Worm (Caenorhabditis elegans) whole organism, L4 larva: ENCODE results near the gene aqp-7.

Experiments used
- F10B5.3 ChIP-seq: sonication (generic microtip); optimal IDR thresholded peaks from 2 replicates; lab custom pipeline; 2016; ENCODE audit warnings: mild to moderate bottlenecking, missing genetic modification characterization, missing compliant biosample characterization
- F44E2.7 ChIP-seq: fragments of 200-800 bp; sonication (Bioruptor generic); IDR thresholded peaks from 2 replicates; pipeline ENCODE4 v2.1.2; 2022; ENCODE audit warnings: missing genetic modification characterization, missing compliant biosample characterization
- T20F7.1 ChIP-seq: fragments of 200-800 bp; sonication (Bioruptor generic); optimal IDR thresholded peaks from 2 replicates; lab custom pipeline; 2018; ENCODE audit warnings: mild to moderate bottlenecking, missing genetic modification characterization, missing compliant biosample characterization
- Y105C5A.15 ChIP-seq: fragments of 200-800 bp; sonication (Bioruptor generic); IDR thresholded peaks from 2 replicates; pipeline ENCODE4 v1.3.6; 2022; ENCODE audit warnings: missing genetic modification characterization, missing compliant biosample characterization
- Y48G9A.11 ChIP-seq: fragments of 200-800 bp; sonication (Bioruptor generic); IDR thresholded peaks from 2 replicates; pipeline ENCODE4 v1.3.6; 2022; ENCODE audit warnings: missing genetic modification reagents, missing genetic modification characterization, missing compliant biosample characterization
- Y5F2A.4 ChIP-seq: fragments of 200-800 bp; sonication (Bioruptor generic); optimal IDR thresholded peaks from 2 replicates; lab custom pipeline; 2018; ENCODE audit warnings: mild to moderate bottlenecking, missing genetic modification characterization, missing compliant biosample characterization
- ZK337.2 ChIP-seq: fragments of 200-800 bp; sonication (Bioruptor generic); IDR thresholded peaks from 2 replicates; pipeline ENCODE4 v1.3.6; 2022; ENCODE audit warnings: missing genetic modification reagents, missing genetic modification characterization, missing compliant biosample characterization
- ZK546.5 ChIP-seq, 2 experiments: sonication (generic microtip); optimal IDR thresholded peaks; 2 replicates each; lab custom pipeline; 2017; ENCODE audit warnings: missing biosample characterization in 2 of 2, missing genetic modification characterization in 2 of 2
- aha-1 ChIP-seq: fragments of 150-350 bp; peaks from one replicate; lab custom pipeline; 2014; ENCODE audit warnings: missing biosample characterization, missing genetic modification characterization
- ama-1 ChIP-seq: fragments of 150-350 bp; optimal IDR thresholded peaks from 2 replicates; lab custom pipeline; 2014; ENCODE audit warnings: inconsistent platforms, mixed read lengths
- ceh-20 ChIP-seq: fragments of 200-800 bp; sonication (Bioruptor generic); IDR thresholded peaks from 2 replicates; pipeline ENCODE4 v1.3.6; 2022; ENCODE audit warnings: missing genetic modification reagents, missing genetic modification characterization, missing compliant biosample characterization
- ceh-44 ChIP-seq: fragments of 200-800 bp; sonication (Bioruptor generic); IDR thresholded peaks from 2 replicates; pipeline ENCODE4 v1.3.6; 2022; ENCODE audit warnings: missing genetic modification reagents, missing genetic modification characterization, missing compliant biosample characterization
- ceh-62 ChIP-seq: sonication (generic microtip); optimal IDR thresholded peaks from 2 replicates; lab custom pipeline; 2017; ENCODE audit warnings: missing biosample characterization, missing genetic modification characterization
- ceh-82 ChIP-seq: sonication (generic microtip); optimal IDR thresholded peaks from 2 replicates; lab custom pipeline; 2017; ENCODE audit warnings: missing biosample characterization, missing genetic modification characterization
- cey-2 ChIP-seq: sonication (generic microtip); optimal IDR thresholded peaks from 3 replicates; lab custom pipeline; 2017; ENCODE audit warnings: missing genetic modification characterization, mild to moderate bottlenecking, missing compliant biosample characterization, antibody characterized with exemption, borderline replicate concordance; ENCODE audit not compliant: insufficient read depth
- daf-16 ChIP-seq, 3 experiments: sonication (generic microtip); optimal IDR thresholded peaks; 2 replicates each; lab custom pipeline; 2016 to 2017; ENCODE audit warnings: missing genetic modification characterization in 3 of 3, missing genetic modification reagents in 3 of 3, mild to moderate bottlenecking in 2 of 3, missing compliant biosample characterization in 2 of 3, missing biosample characterization in 1 of 3, moderate library complexity in 1 of 3
- daf-19 ChIP-seq: fragments of 200-800 bp; sonication (Bioruptor generic); conservative IDR thresholded peaks from 2 replicates; pipeline ENCODE4 v1.3.6; 2022; ENCODE audit warnings: missing genetic modification characterization, missing compliant biosample characterization
- dmd-6 ChIP-seq: fragments of 200-800 bp; sonication (Bioruptor generic); IDR thresholded peaks from 2 replicates; pipeline ENCODE4 v1.3.6; 2022; ENCODE audit warnings: missing genetic modification reagents, missing genetic modification characterization, missing compliant biosample characterization
- dmd-8 ChIP-seq: fragments of 200-800 bp; sonication (Bioruptor generic); IDR thresholded peaks from 2 replicates; pipeline ENCODE4 v1.3.6; 2022; ENCODE audit warnings: missing genetic modification characterization, missing compliant biosample characterization
- dmd-9 ChIP-seq: fragments of 200-800 bp; sonication (Bioruptor generic); IDR thresholded peaks from 2 replicates; pipeline ENCODE4 v1.3.6; 2022; ENCODE audit warnings: missing genetic modification reagents, missing genetic modification characterization, missing compliant biosample characterization
- dve-1 ChIP-seq: sonication (generic microtip); optimal IDR thresholded peaks from 2 replicates; lab custom pipeline; 2017; ENCODE audit warnings: antibody characterized with exemption, mild to moderate bottlenecking, missing genetic modification characterization, missing compliant biosample characterization; ENCODE audit not compliant: insufficient read depth
- fkh-10 ChIP-seq: fragments of 150-350 bp; optimal IDR thresholded peaks from 2 replicates; lab custom pipeline; 2014; ENCODE audit warnings: missing biosample characterization, missing genetic modification reagents, missing genetic modification characterization
- gei-8 ChIP-seq: fragments of 200-800 bp; sonication (Bioruptor generic); optimal IDR thresholded peaks from 2 replicates; lab custom pipeline; 2018; ENCODE audit warnings: mild to moderate bottlenecking, missing genetic modification characterization, missing compliant biosample characterization
- hif-1 ChIP-seq, 2 experiments: sonication (generic microtip); optimal IDR thresholded peaks; 2 replicates each; lab custom pipeline; 2016 to 2017; ENCODE audit warnings: missing compliant biosample characterization in 2 of 2, missing genetic modification characterization in 2 of 2, missing genetic modification reagents in 2 of 2, missing genotype in 2 of 2, mild to moderate bottlenecking in 1 of 2
- hlh-11 ChIP-seq: fragments of 200-800 bp; sonication (Bioruptor generic); optimal IDR thresholded peaks from 2 replicates; lab custom pipeline; 2018; ENCODE audit warnings: mild to moderate bottlenecking, missing genetic modification characterization, missing compliant biosample characterization
- hmg-1.1 ChIP-seq: fragments of 200-800 bp; sonication (Bioruptor generic); IDR thresholded peaks from 2 replicates; pipeline ENCODE4 v1.3.6; 2022; ENCODE audit warnings: missing genetic modification reagents, missing genetic modification characterization, missing compliant biosample characterization
- lin-13 ChIP-seq: fragments of 150-350 bp; optimal IDR thresholded peaks from 2 replicates; lab custom pipeline; 2014; ENCODE audit warnings: missing biosample characterization, missing genetic modification reagents, missing genetic modification characterization
- lin-15B ChIP-seq: fragments of 150-350 bp; sonication (generic microtip); optimal IDR thresholded peaks from 3 replicates; lab custom pipeline; 2014; ENCODE audit warnings: missing biosample characterization, missing genetic modification characterization
- lin-29 ChIP-seq: fragments of 200-800 bp; sonication (Bioruptor generic); IDR thresholded peaks from 2 replicates; pipeline ENCODE4 v1.3.6; 2022; ENCODE audit warnings: missing genetic modification reagents, missing genetic modification characterization, missing compliant biosample characterization
- lsy-2 ChIP-seq, 2 experiments: fragments of 150-350 bp in 1 of 2; sonication (generic microtip) in 1 of 2; optimal IDR thresholded peaks; 2 replicates each; lab custom pipeline; 2014 to 2017; ENCODE audit warnings: missing biosample characterization in 2 of 2, missing genetic modification characterization in 2 of 2
- madf-5 ChIP-seq, 2 experiments: fragments of 200-800 bp; sonication (Bioruptor generic); IDR thresholded peaks; 2 replicates each; pipeline ENCODE4 v1.3.6; 2022; ENCODE audit warnings: missing compliant biosample characterization in 2 of 2, missing genetic modification characterization in 2 of 2
- madf-9 ChIP-seq: fragments of 200-800 bp; sonication (Bioruptor generic); conservative IDR thresholded peaks from 2 replicates; pipeline ENCODE4 v1.3.6; 2022; ENCODE audit warnings: missing genetic modification reagents, missing genetic modification characterization, missing compliant biosample characterization
- mdl-1 ChIP-seq, 2 experiments: fragments of 150-350 bp in 1 of 2; sonication (generic microtip) in 1 of 2; optimal IDR thresholded peaks; 2 replicates each; lab custom pipeline; 2014 to 2017; ENCODE audit warnings: missing biosample characterization in 2 of 2, missing genetic modification characterization in 2 of 2
- nhr-10 ChIP-seq: fragments of 150-350 bp; optimal IDR thresholded peaks from 2 replicates; lab custom pipeline; 2014; ENCODE audit warnings: missing biosample characterization, missing genetic modification characterization
- nhr-102 ChIP-seq: sonication (generic microtip); optimal IDR thresholded peaks from 2 replicates; lab custom pipeline; 2016; ENCODE audit warnings: mild to moderate bottlenecking, missing genetic modification characterization, moderate library complexity, missing compliant biosample characterization
- nhr-25 ChIP-seq: sonication (generic microtip); optimal IDR thresholded peaks from 2 replicates; lab custom pipeline; 2017; ENCODE audit warnings: missing genetic modification characterization, mild to moderate bottlenecking, missing compliant biosample characterization, antibody characterized with exemption, moderate library complexity, borderline replicate concordance; ENCODE audit not compliant: insufficient read depth
- nhr-28 ChIP-seq: fragments of 150-350 bp; optimal IDR thresholded peaks from 2 replicates; lab custom pipeline; 2014; ENCODE audit warnings: missing biosample characterization, missing genetic modification characterization
- nhr-42 ChIP-seq: fragments of 200-800 bp; sonication (Bioruptor generic); IDR thresholded peaks from 2 replicates; pipeline ENCODE4 v1.3.6; 2022; ENCODE audit warnings: missing genetic modification characterization, missing compliant biosample characterization
- nhr-6 ChIP-seq: fragments of 150-350 bp; optimal IDR thresholded peaks from 2 replicates; lab custom pipeline; 2014; ENCODE audit warnings: missing biosample characterization, missing genetic modification characterization
- pqm-1 ChIP-seq: sonication (generic microtip); optimal IDR thresholded peaks from 2 replicates; lab custom pipeline; 2017; ENCODE audit warnings: missing biosample characterization, missing genetic modification characterization
- rbr-2 ChIP-seq: sonication (generic microtip); optimal IDR thresholded peaks from 2 replicates; lab custom pipeline; 2016; ENCODE audit warnings: missing genotype, missing genetic modification characterization, missing compliant biosample characterization
- sdz-12 ChIP-seq: fragments of 200-800 bp; sonication (Bioruptor generic); optimal IDR thresholded peaks from 2 replicates; lab custom pipeline; 2018; ENCODE audit warnings: mild to moderate bottlenecking, missing genetic modification characterization, missing compliant biosample characterization
- skn-1 ChIP-seq: fragments of 150-350 bp; optimal IDR thresholded peaks from 2 replicates; lab custom pipeline; 2014; ENCODE audit warnings: missing biosample characterization, missing genetic modification characterization
- snpc-1.2 ChIP-seq: fragments of 200-800 bp; sonication (Bioruptor generic); IDR thresholded peaks from 2 replicates; pipeline ENCODE4 v1.3.6; 2022; ENCODE audit warnings: missing genetic modification reagents, missing genetic modification characterization, missing compliant biosample characterization
- snpc-4 ChIP-seq: fragments of 150-350 bp; optimal IDR thresholded peaks from 2 replicates; lab custom pipeline; 2014; ENCODE audit warnings: missing biosample characterization, missing genetic modification characterization
- tag-97 ChIP-seq: fragments of 200-800 bp; sonication (Bioruptor generic); IDR thresholded peaks from 2 replicates; pipeline ENCODE4 v1.3.6; 2022; ENCODE audit warnings: missing genetic modification characterization, missing compliant biosample characterization
- unc-39 ChIP-seq: sonication (generic microtip); optimal IDR thresholded peaks from 2 replicates; lab custom pipeline; 2017; ENCODE audit warnings: missing biosample characterization, missing genetic modification characterization
- zfp-2 ChIP-seq: sonication (generic microtip); optimal IDR thresholded peaks from 2 replicates; lab custom pipeline; 2016; ENCODE audit warnings: mild to moderate bottlenecking, missing genetic modification characterization, missing compliant biosample characterization
- zip-11 ChIP-seq: fragments of 200-800 bp; sonication (Bioruptor generic); IDR thresholded peaks from 2 replicates; pipeline ENCODE4 v1.3.6; 2022; ENCODE audit warnings: missing genetic modification characterization, missing compliant biosample characterization
- zip-2 ChIP-seq: fragments of 150-350 bp; optimal IDR thresholded peaks from 2 replicates; lab custom pipeline; 2014; ENCODE audit warnings: missing biosample characterization, missing genetic modification characterization

Gene aqp-7

DNA sequence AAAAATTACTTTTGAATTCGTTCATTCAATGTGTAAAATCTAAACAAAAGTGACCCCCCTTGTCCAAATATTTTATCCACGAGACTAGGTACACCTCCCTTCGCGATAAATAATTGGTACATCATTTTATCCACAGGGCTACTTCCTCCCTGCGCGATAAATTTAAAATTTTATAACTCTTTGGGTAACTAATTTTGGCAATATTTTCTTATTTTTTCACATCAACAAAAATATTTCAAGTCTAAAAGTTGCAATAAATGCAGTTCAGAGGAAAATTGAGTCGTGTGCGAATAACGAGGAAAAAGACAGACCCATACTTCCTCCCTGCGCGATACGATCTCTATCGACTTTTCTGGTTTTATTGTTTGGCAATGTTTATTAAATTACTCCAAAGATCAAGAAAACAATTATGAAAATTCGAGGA is 27.9 kb upstream of the aqp-7 start (continued):
- TF ChIP-seq cey-2 (tag; lab: Kevin White, UChicago) (peak; percentile 59), nhr-10 (tag; lab: Kevin White, UChicago) (peak; percentile 98), dmd-8 (GFP tag; lab: Robert Waterston, UW) (peak; percentile 87), ceh-20 (GFP tag; lab: Robert Waterston, UW) (peak; percentile 98), ama-1 (lab: Kevin White, UChicago) (no peak), nhr-25 (tag; lab: Kevin White, UChicago) (peak; percentile 87), daf-19 (GFP tag; lab: Robert Waterston, UW) (no peak), rbr-2 (tag; lab: Kevin White, UChicago) (peak; percentile 99), hmg-1.1 (peak; percentile 100), ZK337.2 (GFP tag; lab: Robert Waterston, UW) (peak; percentile 94), snpc-1.2 (GFP tag; lab: Robert Waterston, UW) (no peak), Y48G9A.11 (GFP tag; lab: Robert Waterston, UW) (peak; percentile 33; the same call in 1 of the 2 replicates), dmd-6 (GFP tag; lab: Robert Waterston, UW) (peak; percentile 97), nhr-6 (tag; lab: Kevin White, UChicago) (peak; percentile 99), F44E2.7 (no peak), aha-1 (tag; lab: Kevin White, UChicago) (peak; percentile 100), zip-2 (tag; lab: Kevin White, UChicago) (peak; percentile 97), nhr-28 (peak; percentile 92), F10B5.3 (peak; percentile 97), madf-9 (GFP tag; lab: Robert Waterston, UW) (peak; percentile 97), ceh-44 (GFP tag; lab: Robert Waterston, UW) (peak; percentile 13; the same call in 1 of the 2 replicates), dve-1 (tag; lab: Kevin White, UChicago) (peak; percentile 100), gei-8 (GFP tag; lab: Kevin White, UChicago) (peak; percentile 62), hif-1 (tag; optimal IDR thresholded peaks at IDR 0.05; lab: Kevin White, UChicago) (peak; percentile 77 to 86), pqm-1 (tag; lab: Kevin White, UChicago) (peak; percentile 60), zfp-2 (tag; lab: Kevin White, UChicago) (peak; percentile 87), skn-1 (tag; lab: Kevin White, UChicago) (no peak), lsy-2 (tag; optimal IDR thresholded peaks at IDR 0.05; lab: Kevin White, UChicago) (peak; percentile 96 to 98), madf-5 (GFP tag; IDR thresholded peaks at IDR 0.05; lab: Robert Waterston, UW) (peak; percentile 31 to 93; a peak in 3 of 4 replicates), lin-15B (tag; lab: Kevin White, UChicago) (no peak), Y5F2A.4 (GFP tag; lab: Kevin White, UChicago) (peak; percentile 90), zip-11 (GFP tag; lab: Robert Waterston, UW) (0 out of 2 replicates have a peak, but pooled peaks have one; percentile 25), daf-16 (GFP tag; optimal IDR thresholded peaks at IDR 0.05; lab: Kevin White, UChicago) (peak; percentile 96 to 99), daf-16 (tag; optimal IDR thresholded peaks at IDR 0.05; lab: Kevin White, UChicago) (peak; percentile 97), dmd-9 (peak; percentile 74), hlh-11 (tag; lab: Kevin White, UChicago) (peak; percentile 96), mdl-1 (tag; optimal IDR thresholded peaks at IDR 0.05; lab: Kevin White, UChicago) (peak; percentile 90 to 94), ZK546.5 (tag; optimal IDR thresholded peaks at IDR 0.05; lab: Kevin White, UChicago) (peak; percentile 54 to 82), sdz-12 (GFP tag; lab: Kevin White, UChicago) (no peak), Y105C5A.15 (GFP tag; lab: Robert Waterston, UW) (peak; percentile 82; the same call in 1 of the 2 replicates), ceh-62 (tag; lab: Kevin White, UChicago) (no peak), lin-29 (peak; percentile 95), fkh-10 (GFP tag; lab: Kevin White, UChicago) (peak; percentile 99), lin-13 (GFP tag; lab: Kevin White, UChicago) (peak; percentile 96), ceh-82 (tag; lab: Kevin White, UChicago) (peak; percentile 60), nhr-42 (peak; percentile 99), tag-97 (peak; percentile 90; the same call in 1 of the 2 replicates), snpc-4 (tag; lab: Kevin White, UChicago) (peak; percentile 15), T20F7.1 (peak; percentile 94), unc-39 (tag; lab: Kevin White, UChicago) (no peak), nhr-102 (peak; percentile 99)
